Fruit fly (Drosophila melanogaster) whole organism, embryonic: ENCODE results near the gene CG2794.

ENCODE experiments used
- CG10147 ChIP-seq: fragments of 200-800 bp; sonication (Bioruptor generic); optimal IDR thresholded peaks from 2 replicates; lab custom pipeline; 2019; ENCODE audit warnings: missing biosample characterization, mild to moderate bottlenecking, missing genetic modification characterization, moderate library complexity
- CG10267 ChIP-seq: fragments of 200-800 bp; sonication (Bioruptor generic); optimal IDR thresholded peaks from 2 replicates; lab custom pipeline; 2018; ENCODE audit warnings: missing biosample characterization, mild to moderate bottlenecking, missing genetic modification characterization, moderate library complexity
- CG12155 ChIP-seq: fragments of 200-800 bp; sonication (Bioruptor generic); optimal IDR thresholded peaks from 3 replicates; lab custom pipeline; 2016; ENCODE audit warnings: missing biosample characterization, missing genetic modification characterization
- CG12299 ChIP-seq: fragments of 200-800 bp; sonication (Bioruptor generic); optimal IDR thresholded peaks from 2 replicates; lab custom pipeline; 2018; ENCODE audit warnings: missing biosample characterization, mild to moderate bottlenecking, missing genetic modification characterization
- CG12391 ChIP-seq: fragments of 200-800 bp; sonication (Bioruptor generic); optimal IDR thresholded peaks from 3 replicates; lab custom pipeline; 2018; ENCODE audit warnings: missing biosample characterization, mild to moderate bottlenecking, missing genetic modification characterization, moderate library complexity
- CG15601 ChIP-seq: fragments of 200-800 bp; sonication (Bioruptor generic); optimal IDR thresholded peaks from 3 replicates; lab custom pipeline; 2019; ENCODE audit warnings: missing biosample characterization, mild to moderate bottlenecking, missing genetic modification characterization, moderate library complexity
- CG17829 ChIP-seq: fragments of 200-800 bp; optimal IDR thresholded peaks from 2 replicates; lab custom pipeline; 2019; ENCODE audit warnings: missing biosample characterization, mild to moderate bottlenecking, missing genetic modification characterization, moderate library complexity
- CG18011 ChIP-seq: fragments of 200-800 bp; sonication (Bioruptor generic); optimal IDR thresholded peaks from 2 replicates; lab custom pipeline; 2017; ENCODE audit warnings: missing biosample characterization, missing genetic modification characterization, mild to moderate bottlenecking, moderate library complexity, missing genotype
- CG1832 ChIP-seq: fragments of 200-800 bp; sonication (Bioruptor generic); optimal IDR thresholded peaks from 2 replicates; lab custom pipeline; 2017; ENCODE audit warnings: missing biosample characterization, mild to moderate bottlenecking, missing genetic modification characterization, inconsistent platforms
- CG2678 ChIP-seq: fragments of 200-800 bp; sonication (Bioruptor generic); optimal IDR thresholded peaks from 3 replicates; lab custom pipeline; 2019; ENCODE audit warnings: missing biosample characterization, mild to moderate bottlenecking, missing genetic modification characterization, moderate library complexity
- CG7556 ChIP-seq: fragments of 200-800 bp; sonication (Bioruptor generic); optimal IDR thresholded peaks from 2 replicates; lab custom pipeline; 2017; ENCODE audit warnings: missing biosample characterization, mild to moderate bottlenecking, missing genetic modification characterization
- CG7839 ChIP-seq: fragments of 200-800 bp; sonication (Bioruptor generic); optimal IDR thresholded peaks from 3 replicates; lab custom pipeline; 2018; ENCODE audit warnings: missing biosample characterization, mild to moderate bottlenecking, missing genetic modification characterization, moderate library complexity
- CG8281 ChIP-seq: fragments of 200-800 bp; sonication (Bioruptor generic); optimal IDR thresholded peaks from 2 replicates; lab custom pipeline; 2018; ENCODE audit warnings: missing biosample characterization, mild to moderate bottlenecking, missing genetic modification characterization, moderate library complexity
- HmgZ ChIP-seq: fragments of 200-800 bp; sonication (Bioruptor generic); optimal IDR thresholded peaks from 2 replicates; lab custom pipeline; 2018; ENCODE audit warnings: missing biosample characterization, mild to moderate bottlenecking, missing genetic modification characterization
- Hsf ChIP-seq: fragments of 200-800 bp; sonication (Bioruptor generic); optimal IDR thresholded peaks from 3 replicates; lab custom pipeline; 2016; ENCODE audit warnings: missing biosample characterization, missing genetic modification characterization
- Mad ChIP-seq: fragments of 200-800 bp; sonication (Bioruptor generic); optimal IDR thresholded peaks from 2 replicates; lab custom pipeline; 2016; ENCODE audit warnings: missing biosample characterization, missing genetic modification characterization
- NK7.1 ChIP-seq: fragments of 200-800 bp; sonication (Bioruptor generic); optimal IDR thresholded peaks from 3 replicates; lab custom pipeline; 2016; ENCODE audit warnings: missing biosample characterization, missing genetic modification characterization
- Neu2 ChIP-seq: fragments of 200-800 bp; sonication (Bioruptor generic); optimal IDR thresholded peaks from 3 replicates; lab custom pipeline; 2016; ENCODE audit warnings: missing biosample characterization, missing genetic modification characterization, borderline replicate concordance
- NfI ChIP-seq: fragments of 200-800 bp; sonication (Bioruptor generic); optimal IDR thresholded peaks from 3 replicates; lab custom pipeline; 2018; ENCODE audit warnings: missing biosample characterization, mild to moderate bottlenecking, missing genetic modification characterization, moderate library complexity
- Oli ChIP-seq: fragments of 200-800 bp; sonication (Bioruptor generic); optimal IDR thresholded peaks from 2 replicates; lab custom pipeline; 2018; ENCODE audit warnings: missing biosample characterization, mild to moderate bottlenecking, missing genetic modification characterization, moderate library complexity
- Sox102F ChIP-seq: fragments of 200-800 bp; sonication (Bioruptor generic); optimal IDR thresholded peaks from 2 replicates; lab custom pipeline; 2018; ENCODE audit warnings: missing biosample characterization, mild to moderate bottlenecking, missing genetic modification characterization, moderate library complexity
- Ssrp ChIP-seq: fragments of 200-800 bp; sonication (Bioruptor generic); optimal IDR thresholded peaks from 2 replicates; lab custom pipeline; 2018; ENCODE audit warnings: missing biosample characterization, mild to moderate bottlenecking, missing genetic modification characterization, moderate library complexity
- YL-1 ChIP-seq: fragments of 200-800 bp; sonication (Bioruptor generic); optimal IDR thresholded peaks from 3 replicates; lab custom pipeline; 2017; ENCODE audit warnings: missing biosample characterization, mild to moderate bottlenecking, missing genetic modification characterization
- abd-A ChIP-seq: fragments of 200-800 bp; sonication (Bioruptor generic); optimal IDR thresholded peaks from 3 replicates; lab custom pipeline; 2019; ENCODE audit warnings: missing biosample characterization, mild to moderate bottlenecking, missing genetic modification characterization, moderate library complexity
- ash1 ChIP-seq: fragments of 200-800 bp; sonication (Bioruptor generic); optimal IDR thresholded peaks from 2 replicates; lab custom pipeline; 2018; ENCODE audit warnings: missing biosample characterization, mild to moderate bottlenecking, missing genetic modification characterization
- bsh ChIP-seq, 2 experiments: fragments of 200-800 bp; sonication (Bioruptor generic); optimal IDR thresholded peaks; 2 replicates each; lab custom pipeline; 2017 to 2018; ENCODE audit warnings: mild to moderate bottlenecking in 2 of 2, missing biosample characterization in 2 of 2, missing genetic modification characterization in 2 of 2, moderate library complexity in 1 of 2
- btn ChIP-seq: fragments of 200-800 bp; sonication (Bioruptor generic); optimal IDR thresholded peaks from 2 replicates; lab custom pipeline; 2016; ENCODE audit warnings: missing biosample characterization, missing genetic modification characterization
- chm ChIP-seq: fragments of 200-800 bp; sonication (Bioruptor generic); IDR thresholded peaks from 2 replicates; pipeline ENCODE4 v1.3.6; 2022; ENCODE audit warnings: missing biosample characterization, missing genetic modification characterization
- ci ChIP-seq: fragments of 200-800 bp; sonication (Bioruptor generic); IDR thresholded peaks from 3 replicates; pipeline ENCODE4 v1.3.6; 2022; ENCODE audit warnings: missing biosample characterization, missing genetic modification characterization
- dysf ChIP-seq: fragments of 200-800 bp; sonication (Bioruptor generic); IDR thresholded peaks from 3 replicates; pipeline ENCODE4 v1.3.6; 2022; ENCODE audit warnings: missing biosample characterization, missing genetic modification characterization
- eyg ChIP-seq: fragments of 200-800 bp; sonication (Bioruptor generic); optimal IDR thresholded peaks from 3 replicates; lab custom pipeline; 2016; ENCODE audit warnings: missing biosample characterization, missing genetic modification characterization
- fd3F ChIP-seq: fragments of 200-800 bp; sonication (Bioruptor generic); optimal IDR thresholded peaks from 2 replicates; lab custom pipeline; 2018; ENCODE audit warnings: missing biosample characterization, mild to moderate bottlenecking, missing genetic modification characterization, moderate library complexity
- ftz-f1 ChIP-seq: fragments of 200-800 bp; sonication (Bioruptor generic); optimal IDR thresholded peaks from 2 replicates; lab custom pipeline; 2016; ENCODE audit warnings: missing biosample characterization, missing genetic modification characterization
- gcm ChIP-seq: fragments of 200-800 bp; sonication (Bioruptor generic); optimal IDR thresholded peaks from 2 replicates; lab custom pipeline; 2019; ENCODE audit warnings: missing biosample characterization, mild to moderate bottlenecking, missing genetic modification characterization, moderate library complexity
- gsb-n ChIP-seq: fragments of 200-800 bp; sonication (Bioruptor generic); optimal IDR thresholded peaks from 3 replicates; lab custom pipeline; 2018; ENCODE audit warnings: missing biosample characterization, mild to moderate bottlenecking, missing genetic modification characterization
- hb ChIP-seq: fragments of 200-800 bp; sonication (Bioruptor generic); IDR thresholded peaks from 3 replicates; pipeline ENCODE4 v1.3.6; 2022; ENCODE audit warnings: missing biosample characterization, missing genetic modification characterization; ENCODE audit not compliant: partially characterized antibody
- jigr1 ChIP-seq: fragments of 200-800 bp; sonication (Bioruptor generic); IDR thresholded peaks from 3 replicates; pipeline ENCODE4 v1.3.6; 2022; ENCODE audit warnings: missing biosample characterization, missing genetic modification characterization
- lab ChIP-seq: fragments of 200-800 bp; sonication (Bioruptor generic); optimal IDR thresholded peaks from 3 replicates; lab custom pipeline; 2017; ENCODE audit warnings: missing biosample characterization, missing genetic modification characterization, mild to moderate bottlenecking, moderate library complexity, missing genetic modification reagents
- lilli ChIP-seq: fragments of 200-800 bp; sonication (Bioruptor generic); optimal IDR thresholded peaks from 3 replicates; lab custom pipeline; 2016; ENCODE audit warnings: missing biosample characterization, missing genetic modification characterization
- lmd ChIP-seq: fragments of 200-800 bp; sonication (Bioruptor generic); IDR thresholded peaks from 2 replicates; pipeline ENCODE4 v1.3.6; 2022; ENCODE audit warnings: missing biosample characterization, missing genetic modification characterization
- lola ChIP-seq, 3 experiments: fragments of >200 bp in 2 of 3; fragments of 200-800 bp in 1 of 3; sonication (Bioruptor generic) in 1 of 3; optimal IDR thresholded peaks; 2 replicates each; lab custom pipeline; 2017 to 2019; ENCODE audit warnings: missing biosample characterization in 3 of 3, missing genetic modification characterization in 3 of 3, mild to moderate bottlenecking in 1 of 3, moderate library complexity in 1 of 3
- pho ChIP-seq: fragments of 200-800 bp; sonication (Bioruptor generic); optimal IDR thresholded peaks from 2 replicates; lab custom pipeline; 2016; ENCODE audit warnings: missing biosample characterization, missing genetic modification characterization
- phol ChIP-seq: fragments of 200-800 bp; sonication (Bioruptor generic); optimal IDR thresholded peaks from 3 replicates; lab custom pipeline; 2018; ENCODE audit warnings: missing biosample characterization, mild to moderate bottlenecking, missing genetic modification characterization, moderate library complexity
- pita ChIP-seq: fragments of 200-800 bp; sonication (Bioruptor generic); optimal IDR thresholded peaks from 2 replicates; lab custom pipeline; 2017; ENCODE audit warnings: missing biosample characterization, mild to moderate bottlenecking, missing genetic modification characterization
- pnt ChIP-seq: fragments of 200-800 bp; sonication (Bioruptor generic); optimal IDR thresholded peaks from 3 replicates; lab custom pipeline; 2016; ENCODE audit warnings: missing biosample characterization, missing genetic modification characterization
- rib ChIP-seq: fragments of 200-800 bp; sonication (Bioruptor generic); IDR thresholded peaks from 2 replicates; pipeline ENCODE4 v1.3.6; 2022; ENCODE audit warnings: missing biosample characterization, missing genetic modification characterization
- salm ChIP-seq: fragments of 200-800 bp; sonication (Bioruptor generic); optimal IDR thresholded peaks from 2 replicates; lab custom pipeline; 2018; ENCODE audit warnings: missing biosample characterization, mild to moderate bottlenecking, missing genetic modification characterization
- sc ChIP-seq, 3 experiments: fragments of >200 bp in 2 of 3; fragments of 200-800 bp in 1 of 3; sonication (Bioruptor generic) in 1 of 3; optimal IDR thresholded peaks; 2 replicates in 2 of 3; 3 replicates in 1 of 3; lab custom pipeline; 2017; ENCODE audit warnings: mild to moderate bottlenecking in 1 of 3, missing biosample characterization in 1 of 3, missing genetic modification characterization in 1 of 3, missing genetic modification reagents in 1 of 3
- tna ChIP-seq: fragments of 200-800 bp; sonication (Bioruptor generic); IDR thresholded peaks from 2 replicates; pipeline ENCODE4 v1.3.6; 2022; ENCODE audit warnings: missing biosample characterization, missing genetic modification characterization; ENCODE audit not compliant: partially characterized antibody

Gene CG2794

DNA sequence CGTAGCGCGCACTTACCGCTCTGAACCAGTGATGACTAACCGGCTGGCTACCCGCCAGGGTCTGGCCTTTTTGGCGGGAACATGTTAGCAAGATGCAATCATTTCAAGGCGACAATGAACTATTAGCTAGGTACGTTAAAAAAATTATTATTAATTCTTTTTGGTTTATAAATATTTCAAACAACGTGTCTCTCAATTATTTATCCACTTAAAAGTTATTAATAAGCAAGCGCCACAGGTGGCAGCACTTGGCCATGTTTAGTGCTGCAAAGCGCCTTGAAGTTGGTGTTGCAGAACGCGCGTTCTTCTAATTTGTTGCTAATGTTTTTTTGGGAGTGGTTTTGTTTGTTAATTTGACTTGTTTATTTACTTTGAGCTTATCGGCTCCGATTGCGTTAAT, 10.3 kb downstream of the CG2794 start, which contains the start of the genes Ipk2 and cold (continued):
- TF ChIP-seq CG10147 (GFP tag; lab: Kevin White, UChicago) (peak; percentile 74), CG17829 (peak; percentile 77), Mad (GFP tag; lab: Kevin White, UChicago) (peak; percentile 82), btn (GFP tag; lab: Kevin White, UChicago) (no peak), gsb-n (no peak), CG7556 (GFP tag; lab: Kevin White, UChicago) (peak; percentile 80), CG2678 (tag; lab: Kevin White, UChicago) (no peak), ci (GFP tag; lab: Robert Waterston, UW) (peak; percentile 60), CG8281 (tag; lab: Kevin White, UChicago) (peak; percentile 34), ftz-f1 (GFP tag; lab: Kevin White, UChicago) (peak; percentile 57), Ssrp (tag; lab: Kevin White, UChicago) (peak; percentile 72), Oli (tag; lab: Kevin White, UChicago) (peak; percentile 71), abd-A (tag; lab: Kevin White, UChicago) (no peak), tna (GFP tag; lab: Robert Waterston, UW) (no peak), lab (GFP tag; lab: Kevin White, UChicago) (peak; percentile 91), NK7.1 (GFP tag; lab: Kevin White, UChicago) (peak; percentile 19), salm (peak; percentile 21), Neu2 (no peak), fd3F (GFP tag; lab: Kevin White, UChicago) (peak; percentile 69), NfI (GFP tag; lab: Kevin White, UChicago) (peak; percentile 85), lmd (GFP tag; lab: Robert Waterston, UW) (peak; percentile 86), CG1832 (GFP tag; lab: Kevin White, UChicago) (no peak), ash1 (no peak), Hsf (GFP tag; lab: Kevin White, UChicago) (peak; percentile 87), CG10267 (tag; lab: Kevin White, UChicago) (peak; percentile 99), CG7839 (tag; lab: Kevin White, UChicago) (peak; percentile 82), CG12299 (tag; lab: Kevin White, UChicago) (peak; percentile 78), sc (optimal IDR thresholded peaks at IDR 0.05; lab: Kevin White, UChicago) (no peak), sc (GFP tag; optimal IDR thresholded peaks at IDR 0.05; lab: Kevin White, UChicago) (peak; percentile 42), dysf (peak; percentile 83), lilli (GFP tag; lab: Kevin White, UChicago) (peak; percentile 93), CG15601 (no peak), eyg (GFP tag; lab: Kevin White, UChicago) (peak; percentile 76), phol (tag; lab: Kevin White, UChicago) (peak; percentile 88), chm (GFP tag; lab: Robert Waterston, UW) (no peak), lola (GFP tag; optimal IDR thresholded peaks at IDR 0.05; lab: Kevin White, UChicago) (peak in 1 of 3 experiments; percentile 77), gcm (GFP tag; lab: Kevin White, UChicago) (no peak), pnt (peak; percentile 69), CG12155 (GFP tag; lab: Kevin White, UChicago) (peak; percentile 86), HmgZ (tag; lab: Kevin White, UChicago) (peak; percentile 90), bsh (GFP tag; optimal IDR thresholded peaks at IDR 0.05; lab: Kevin White, UChicago) (peak in 1 of 2 experiments; percentile 69), hb (GFP tag; lab: Robert Waterston, UW) (no peak), pho (GFP tag; lab: Kevin White, UChicago) (peak; percentile 89), Sox102F (GFP tag; lab: Kevin White, UChicago) (no peak), jigr1 (GFP tag; lab: Robert Waterston, UW) (peak; percentile 46; the same call in 1 of the 3 replicates), CG18011 (GFP tag; lab: Kevin White, UChicago) (no peak), rib (GFP tag; lab: Robert Waterston, UW) (peak; percentile 43; the same call in 1 of the 2 replicates), YL-1 (GFP tag; lab: Kevin White, UChicago) (peak; percentile 93), pita (GFP tag; lab: Kevin White, UChicago) (no peak), CG12391 (peak; percentile 84)
